Fruit fly (Drosophila melanogaster) whole organism, pupa: ENCODE results near the gene CG5071.

Source experiments
- CG12605 ChIP-seq: fragments of 200-800 bp; sonication (Bioruptor generic); IDR thresholded peaks from 2 replicates; pipeline ENCODE4 v1.3.6; 2022; ENCODE audit warnings: missing biosample characterization, missing genetic modification characterization
- CG13204 ChIP-seq: fragments of 200-800 bp; sonication (Bioruptor generic); optimal IDR thresholded peaks from 2 replicates; lab custom pipeline; 2018; ENCODE audit warnings: missing biosample characterization, mild to moderate bottlenecking, missing genetic modification characterization, moderate library complexity
- CG14655 ChIP-seq: fragments of 200-800 bp; sonication (Bioruptor generic); optimal IDR thresholded peaks from 3 replicates; lab custom pipeline; 2017; ENCODE audit warnings: mild to moderate bottlenecking, missing biosample characterization, missing genetic modification reagents, missing genetic modification characterization
- CG32121 ChIP-seq: fragments of 200-800 bp; sonication (Bioruptor generic); IDR thresholded peaks from 2 replicates; pipeline ENCODE4 v1.3.6; 2022; ENCODE audit warnings: missing biosample characterization, missing genetic modification characterization
- CG34367 ChIP-seq: fragments of 200-800 bp; sonication (Bioruptor generic); optimal IDR thresholded peaks from 2 replicates; lab custom pipeline; 2018; ENCODE audit warnings: missing biosample characterization, mild to moderate bottlenecking, missing genetic modification characterization
- CG8301 ChIP-seq: fragments of 200-800 bp; sonication (Bioruptor generic); optimal IDR thresholded peaks from 2 replicates; lab custom pipeline; 2018; ENCODE audit warnings: missing biosample characterization, mild to moderate bottlenecking, missing genetic modification characterization
- D1 ChIP-seq: fragments of 200-800 bp; sonication (Bioruptor generic); optimal IDR thresholded peaks from 2 replicates; lab custom pipeline; 2018; ENCODE audit warnings: missing biosample characterization, mild to moderate bottlenecking, missing genetic modification characterization, moderate library complexity
- Ets98B ChIP-seq: fragments of 200-800 bp; sonication (Bioruptor generic); IDR thresholded peaks from 2 replicates; pipeline ENCODE4 v1.3.6; 2022; ENCODE audit warnings: missing biosample characterization, missing genetic modification characterization
- Pif1B ChIP-seq: fragments of 200-800 bp; sonication (Bioruptor generic); optimal IDR thresholded peaks from 3 replicates; lab custom pipeline; 2016; ENCODE audit warnings: missing biosample characterization, missing genetic modification characterization
- gl ChIP-seq: fragments of 200-800 bp; sonication (Bioruptor generic); optimal IDR thresholded peaks from 2 replicates; lab custom pipeline; 2018; ENCODE audit warnings: missing biosample characterization, mild to moderate bottlenecking, missing genetic modification characterization

dm6 chr3R:25647577-25648257 is 29.5 kb downstream of the CG5071 start:
- peak; percentile 33 for TF ChIP-seq CG34367
- TF ChIP-seq CG12605 (GFP tag; lab: Robert Waterston, UW): peak; percentile 85
- TF ChIP-seq Ets98B: peak; percentile 82
- peak; percentile 67 for TF ChIP-seq CG13204 (GFP tag; lab: Kevin White, UChicago)
- TF ChIP-seq gl (tag; lab: Kevin White, UChicago): peak; percentile 52
- peak; percentile 19 for TF ChIP-seq Pif1B (GFP tag; lab: Kevin White, UChicago)
- no peak for TF ChIP-seq D1 (tag; lab: Kevin White, UChicago)
- peak; percentile 22 for TF ChIP-seq CG8301 (tag; lab: Kevin White, UChicago)
- peak; percentile 58 for TF ChIP-seq CG14655
- peak; percentile 84 for TF ChIP-seq CG32121 (GFP tag; lab: Robert Waterston, UW)
